Fruit fly (Drosophila melanogaster) whole organism, embryonic: ENCODE results near the gene CG5104.

Experiments
- Atf6 ChIP-seq: fragments of 200-800 bp; sonication (Bioruptor generic); IDR thresholded peaks from 2 replicates; pipeline ENCODE4 v1.3.6; 2022; ENCODE audit warnings: missing biosample characterization, missing genetic modification characterization
- B-H1 ChIP-seq: fragments of 200-800 bp; sonication (Bioruptor generic); IDR thresholded peaks from 3 replicates; pipeline ENCODE4 v1.3.6; 2022; ENCODE audit warnings: missing biosample characterization, missing genetic modification characterization
- Bteb2 ChIP-seq: fragments of 200-800 bp; sonication (Bioruptor generic); optimal IDR thresholded peaks from 2 replicates; lab custom pipeline; 2016; ENCODE audit warnings: missing biosample characterization, missing genetic modification characterization
- CG10209 ChIP-seq: fragments of 200-800 bp; sonication (Bioruptor generic); optimal IDR thresholded peaks from 3 replicates; lab custom pipeline; 2017; ENCODE audit warnings: missing biosample characterization, mild to moderate bottlenecking, missing genetic modification characterization, missing genetic modification reagents
- CG11085 ChIP-seq: fragments of 200-800 bp; sonication (Bioruptor generic); IDR thresholded peaks from 2 replicates; pipeline ENCODE4 v1.3.6; 2022; ENCODE audit warnings: missing biosample characterization, missing genetic modification characterization
- CG11695 ChIP-seq: fragments of 200-800 bp; sonication (Bioruptor generic); IDR thresholded peaks from 3 replicates; pipeline ENCODE4 v1.3.6; 2022; ENCODE audit warnings: missing biosample characterization, missing genetic modification characterization
- CG12155 ChIP-seq: fragments of 200-800 bp; sonication (Bioruptor generic); optimal IDR thresholded peaks from 3 replicates; lab custom pipeline; 2016; ENCODE audit warnings: missing biosample characterization, missing genetic modification characterization
- CG12219 ChIP-seq: fragments of 200-800 bp; sonication (Bioruptor generic); optimal IDR thresholded peaks from 3 replicates; lab custom pipeline; 2018; ENCODE audit warnings: missing biosample characterization, mild to moderate bottlenecking, missing genetic modification characterization
- CG12391 ChIP-seq: fragments of 200-800 bp; sonication (Bioruptor generic); optimal IDR thresholded peaks from 3 replicates; lab custom pipeline; 2018; ENCODE audit warnings: missing biosample characterization, mild to moderate bottlenecking, missing genetic modification characterization, moderate library complexity
- CG13894 ChIP-seq: fragments of 200-800 bp; sonication (Bioruptor generic); optimal IDR thresholded peaks from 3 replicates; lab custom pipeline; 2018; ENCODE audit warnings: missing biosample characterization, mild to moderate bottlenecking, missing genetic modification characterization, moderate library complexity
- CG15011 ChIP-seq: fragments of 200-800 bp; sonication (Bioruptor generic); optimal IDR thresholded peaks from 3 replicates; lab custom pipeline; 2018; ENCODE audit warnings: missing biosample characterization, mild to moderate bottlenecking, missing genetic modification characterization
- CG15479 ChIP-seq: fragments of 200-800 bp; sonication (Bioruptor generic); optimal IDR thresholded peaks from 3 replicates; lab custom pipeline; 2019; ENCODE audit warnings: missing biosample characterization, mild to moderate bottlenecking, missing genetic modification characterization, moderate library complexity
- CG16779 ChIP-seq: fragments of 200-800 bp; sonication (Bioruptor generic); IDR thresholded peaks from 2 replicates; pipeline ENCODE4 v1.3.6; 2022; ENCODE audit warnings: missing biosample characterization, missing genetic modification characterization
- CG17186 ChIP-seq: fragments of 200-800 bp; sonication (Bioruptor generic); optimal IDR thresholded peaks from 3 replicates; lab custom pipeline; 2017; ENCODE audit warnings: missing biosample characterization, missing genetic modification reagents, missing genetic modification characterization
- CG34376 ChIP-seq: fragments of 200-800 bp; sonication (Bioruptor generic); optimal IDR thresholded peaks from 2 replicates; lab custom pipeline; 2018; ENCODE audit warnings: missing biosample characterization, mild to moderate bottlenecking, missing genetic modification characterization
- CG34422 ChIP-seq: fragments of 200-800 bp; sonication (Bioruptor generic); IDR thresholded peaks from 3 replicates; pipeline ENCODE4 v1.3.6; 2022; ENCODE audit warnings: missing biosample characterization, missing genetic modification characterization
- CG6683 ChIP-seq: fragments of 200-800 bp; sonication (Bioruptor generic); optimal IDR thresholded peaks from 2 replicates; lab custom pipeline; 2017; ENCODE audit warnings: missing biosample characterization, mild to moderate bottlenecking, missing genetic modification characterization, missing genetic modification reagents
- CG7786 ChIP-seq: fragments of 200-800 bp; sonication (Bioruptor generic); optimal IDR thresholded peaks from 2 replicates; lab custom pipeline; 2016; ENCODE audit warnings: missing biosample characterization, missing genetic modification characterization
- CG9797 ChIP-seq: fragments of 200-800 bp; sonication (Bioruptor generic); optimal IDR thresholded peaks from 3 replicates; lab custom pipeline; 2018; ENCODE audit warnings: missing biosample characterization, mild to moderate bottlenecking, missing genetic modification characterization
- Dll ChIP-seq: fragments of 200-800 bp; sonication (Bioruptor generic); IDR thresholded peaks from 4 replicates; pipeline ENCODE4 v1.3.6; 2022; ENCODE audit warnings: missing biosample characterization, missing genetic modification characterization; ENCODE audit not compliant: partially characterized antibody
- Dref ChIP-seq: fragments of 200-800 bp; sonication (Bioruptor generic); IDR thresholded peaks from 2 replicates; pipeline ENCODE4 v1.3.6; 2022; ENCODE audit warnings: missing biosample characterization, missing genetic modification characterization
- E2f2 ChIP-seq: fragments of 200-800 bp; sonication (Bioruptor generic); IDR thresholded peaks from 2 replicates; pipeline ENCODE4 v1.3.6; 2022; ENCODE audit warnings: missing biosample characterization, missing genetic modification characterization
- Hey ChIP-seq: fragments of 200-800 bp; sonication (Bioruptor generic); optimal IDR thresholded peaks from 3 replicates; lab custom pipeline; 2018; ENCODE audit warnings: missing biosample characterization, mild to moderate bottlenecking, missing genetic modification characterization
- HmgZ ChIP-seq: fragments of 200-800 bp; sonication (Bioruptor generic); optimal IDR thresholded peaks from 2 replicates; lab custom pipeline; 2018; ENCODE audit warnings: missing biosample characterization, mild to moderate bottlenecking, missing genetic modification characterization
- Rx ChIP-seq: fragments of 200-800 bp; sonication (Bioruptor generic); IDR thresholded peaks from 2 replicates; pipeline ENCODE4 v1.3.6; 2022; ENCODE audit warnings: missing biosample characterization, missing genetic modification characterization
- Sox100B ChIP-seq: fragments of 200-800 bp; sonication (Bioruptor generic); optimal IDR thresholded peaks from 3 replicates; lab custom pipeline; 2018; ENCODE audit warnings: missing biosample characterization, mild to moderate bottlenecking, missing genetic modification characterization
- caup ChIP-seq: fragments of 200-800 bp; sonication (Bioruptor generic); optimal IDR thresholded peaks from 3 replicates; lab custom pipeline; 2017; ENCODE audit warnings: missing biosample characterization, mild to moderate bottlenecking, missing genetic modification characterization, moderate library complexity; ENCODE audit not compliant: severe bottlenecking
- chinmo ChIP-seq: fragments of 200-800 bp; sonication (Bioruptor generic); IDR thresholded peaks from 4 replicates; pipeline ENCODE4 v1.3.6; 2022; ENCODE audit warnings: missing biosample characterization, missing genetic modification characterization; ENCODE audit not compliant: partially characterized antibody
- crc ChIP-seq: fragments of 200-800 bp; sonication (Bioruptor generic); optimal IDR thresholded peaks from 2 replicates; lab custom pipeline; 2016; ENCODE audit warnings: missing biosample characterization, missing genetic modification characterization
- danr ChIP-seq: fragments of 200-800 bp; sonication (Bioruptor generic); IDR thresholded peaks from 2 replicates; pipeline ENCODE4 v1.3.6; 2022; ENCODE audit warnings: missing biosample characterization, missing genetic modification characterization
- dmrt99B ChIP-seq: fragments of 200-800 bp; sonication (Bioruptor generic); optimal IDR thresholded peaks from 2 replicates; lab custom pipeline; 2018; ENCODE audit warnings: missing biosample characterization, mild to moderate bottlenecking, missing genetic modification characterization, moderate library complexity
- ems ChIP-seq: fragments of 200-800 bp; sonication (Bioruptor generic); optimal IDR thresholded peaks from 3 replicates; lab custom pipeline; 2016; ENCODE audit warnings: missing biosample characterization, missing genetic modification characterization
- fd3F ChIP-seq: fragments of 200-800 bp; sonication (Bioruptor generic); optimal IDR thresholded peaks from 2 replicates; lab custom pipeline; 2018; ENCODE audit warnings: missing biosample characterization, mild to moderate bottlenecking, missing genetic modification characterization, moderate library complexity
- gce ChIP-seq: fragments of 200-800 bp; sonication (Bioruptor generic); IDR thresholded peaks from 3 replicates; pipeline ENCODE4 v1.3.6; 2022; ENCODE audit warnings: missing biosample characterization, missing genetic modification characterization
- gro ChIP-seq: fragments of 200-800 bp; sonication (Bioruptor generic); optimal IDR thresholded peaks from 2 replicates; lab custom pipeline; 2016; ENCODE audit warnings: missing biosample characterization, missing genetic modification characterization
- gsb ChIP-seq: fragments of 200-800 bp; sonication (Bioruptor generic); IDR thresholded peaks from 2 replicates; pipeline ENCODE4 v1.3.6; 2022; ENCODE audit warnings: missing biosample characterization, missing genetic modification characterization
- ham ChIP-seq: fragments of 200-800 bp; sonication (Bioruptor generic); IDR thresholded peaks from 2 replicates; pipeline ENCODE4 v1.3.6; 2022; ENCODE audit warnings: missing biosample characterization, missing genetic modification characterization
- hbn ChIP-seq: fragments of 200-800 bp; sonication (Bioruptor generic); IDR thresholded peaks from 2 replicates; pipeline ENCODE4 v1.3.6; 2022; ENCODE audit warnings: missing biosample characterization, missing genetic modification characterization; ENCODE audit not compliant: partially characterized antibody
- lab ChIP-seq: fragments of 200-800 bp; sonication (Bioruptor generic); optimal IDR thresholded peaks from 3 replicates; lab custom pipeline; 2017; ENCODE audit warnings: missing biosample characterization, missing genetic modification characterization, mild to moderate bottlenecking, moderate library complexity, missing genetic modification reagents
- mirr ChIP-seq: fragments of 200-800 bp; sonication (Bioruptor generic); optimal IDR thresholded peaks from 3 replicates; lab custom pipeline; 2018; ENCODE audit warnings: missing biosample characterization, mild to moderate bottlenecking, missing genetic modification characterization
- nerfin-1 ChIP-seq: fragments of 200-800 bp; sonication (Bioruptor generic); optimal IDR thresholded peaks from 3 replicates; lab custom pipeline; 2019; ENCODE audit warnings: missing biosample characterization, mild to moderate bottlenecking, missing genetic modification characterization, moderate library complexity
- oc ChIP-seq: fragments of 200-800 bp; sonication (Bioruptor generic); optimal IDR thresholded peaks from 2 replicates; lab custom pipeline; 2018; ENCODE audit warnings: missing biosample characterization, mild to moderate bottlenecking, missing genetic modification characterization, moderate library complexity
- pros ChIP-seq: fragments of 200-800 bp; sonication (Bioruptor generic); optimal IDR thresholded peaks from 3 replicates; lab custom pipeline; 2019; ENCODE audit warnings: missing biosample characterization, mild to moderate bottlenecking, missing genetic modification characterization, moderate library complexity
- slbo ChIP-seq: fragments of 200-800 bp; sonication (Bioruptor generic); IDR thresholded peaks from 2 replicates; pipeline ENCODE4 v1.3.6; 2022; ENCODE audit warnings: missing biosample characterization, missing genetic modification characterization
- vnd ChIP-seq: fragments of 200-800 bp; sonication (Bioruptor generic); IDR thresholded peaks from 3 replicates; pipeline ENCODE4 v1.3.6; 2022; ENCODE audit warnings: missing biosample characterization, missing genetic modification characterization; ENCODE audit not compliant: partially characterized antibody

Gene CG5104

DNA sequence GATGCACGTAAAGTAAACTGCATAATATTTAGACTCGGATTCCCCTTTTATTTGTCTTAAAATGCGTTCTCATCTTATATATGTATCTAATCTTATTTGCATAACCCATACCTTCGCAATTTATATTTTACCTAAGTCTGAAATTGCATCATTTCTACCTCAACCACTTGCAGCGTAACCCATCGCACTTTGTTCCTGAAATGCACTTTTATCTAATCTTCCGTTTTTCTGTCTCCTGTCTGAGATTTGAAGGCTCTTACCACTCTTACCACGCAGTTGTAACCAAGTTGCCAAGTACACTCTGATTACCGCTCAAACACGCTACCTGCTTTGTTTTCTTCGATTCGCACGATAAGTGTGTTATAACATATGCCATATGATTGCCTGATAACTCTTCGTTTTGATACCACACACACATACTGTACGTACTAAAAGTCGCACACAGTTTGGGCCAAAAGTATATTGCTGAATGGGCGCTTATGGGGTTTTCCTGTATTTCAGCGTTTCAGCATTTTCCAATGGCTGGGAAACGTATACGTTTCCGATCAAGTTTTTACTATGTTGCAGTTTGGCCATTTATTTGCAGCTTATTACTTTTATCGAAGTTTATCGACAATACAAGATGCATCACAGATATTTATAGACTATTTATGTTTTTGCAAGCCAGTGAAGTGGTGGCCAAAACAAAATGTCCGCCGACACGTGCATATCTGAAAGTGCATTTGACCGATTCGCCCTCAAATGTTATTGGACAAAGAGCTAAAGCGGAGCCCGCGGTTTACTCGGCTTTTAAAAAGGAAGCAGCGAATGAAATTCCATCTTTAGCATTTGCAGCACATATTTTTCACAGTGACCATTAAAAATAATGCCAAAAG lies 18.5 kb downstream of the CG5104 start (continued):
- no peak for TF ChIP-seq oc
- TF ChIP-seq CG12219 = no peak
- no peak for TF ChIP-seq CG6683 (GFP tag; lab: Kevin White, UChicago)
- TF ChIP-seq CG7786 = peak; percentile 8
- TF ChIP-seq CG34422 (GFP tag; lab: Robert Waterston, UW) = no peak
- TF ChIP-seq CG34376 = peak; percentile 27
- TF ChIP-seq Hey (tag; lab: Kevin White, UChicago) = peak; percentile 32
- TF ChIP-seq gro = peak; percentile 13
- TF ChIP-seq HmgZ (tag; lab: Kevin White, UChicago) = peak; percentile 16
- peak; percentile 57 for TF ChIP-seq CG15479 (GFP tag; lab: Kevin White, UChicago)
- TF ChIP-seq crc (GFP tag; lab: Kevin White, UChicago) = no peak
- no peak for TF ChIP-seq Dref
- TF ChIP-seq slbo (GFP tag; lab: Robert Waterston, UW) = 0 out of 2 replicates have a peak, but pooled peaks have one; percentile 38
- peak; percentile 5 for TF ChIP-seq caup (GFP tag; lab: Kevin White, UChicago)
- peak; percentile 89 for TF ChIP-seq mirr
- TF ChIP-seq ham (GFP tag; lab: Robert Waterston, UW) = 0 out of 2 replicates have a peak, but pooled peaks have one; percentile 6

DNA sequence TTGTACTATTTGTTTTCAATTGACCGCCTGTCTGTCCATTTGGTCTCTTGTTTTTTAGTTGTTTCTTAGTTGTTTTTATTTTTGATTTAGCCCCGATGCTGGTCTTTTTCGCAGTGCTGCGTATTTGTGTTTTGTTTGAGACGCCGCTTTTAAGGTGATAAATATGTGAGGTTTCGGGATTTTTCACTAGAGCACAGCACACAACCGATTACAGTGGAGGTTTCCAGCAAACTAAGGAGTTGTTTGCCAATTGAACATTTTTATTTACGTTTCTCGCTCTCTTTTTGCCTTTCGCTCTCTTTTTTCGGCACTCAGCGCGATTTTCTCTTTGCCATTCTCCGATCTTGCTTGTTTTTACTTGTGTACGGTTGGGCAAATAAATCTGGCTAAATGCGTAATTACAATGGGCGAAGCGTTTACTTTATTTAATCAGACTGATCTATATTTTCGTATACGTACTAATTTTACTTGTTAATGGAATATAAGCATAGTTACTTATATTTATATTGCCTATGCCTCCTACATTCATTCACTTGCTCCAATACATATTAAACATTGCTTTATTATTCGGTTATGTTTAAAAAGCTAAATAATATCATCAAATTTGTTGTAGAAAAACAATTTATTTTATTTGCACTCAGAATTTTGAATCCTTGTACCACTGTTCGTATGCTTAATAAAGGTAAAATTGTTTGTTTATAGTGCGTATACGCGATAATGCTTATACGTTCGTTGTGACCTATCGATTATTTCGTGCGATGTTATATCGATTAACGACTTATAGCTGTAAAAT lies 19.6 kb downstream of the CG5104 start, which contains the start of gene Rcd2:
Rcd2 (minus strand) TSS at position 236 of the 793 bp plus-strand sequence.
- TF ChIP-seq CG9797 (GFP tag; lab: Kevin White, UChicago) (no peak), CG15011 (GFP tag; lab: Kevin White, UChicago) (peak; percentile 78), gce (GFP tag; lab: Robert Waterston, UW) (no peak; the same call in 2 of the 3 replicates), CG11695 (GFP tag; lab: Robert Waterston, UW) (peak; percentile 75), B-H1 (GFP tag; lab: Robert Waterston, UW) (peak; percentile 60), chinmo (peak; percentile 81; the same call in 3 of the 4 replicates), Atf6 (GFP tag; lab: Robert Waterston, UW) (peak; percentile 86), hbn (GFP tag; lab: Robert Waterston, UW) (peak; percentile 90), CG13894 (tag; lab: Kevin White, UChicago) (peak; percentile 91), CG11085 (GFP tag; lab: Robert Waterston, UW) (peak; percentile 47; the same call in 1 of the 2 replicates), Dll (GFP tag; lab: Robert Waterston, UW) (peak; percentile 90), nerfin-1 (tag; lab: Kevin White, UChicago) (peak; percentile 66), fd3F (GFP tag; lab: Kevin White, UChicago) (peak; percentile 84), CG12391 (tag; lab: Kevin White, UChicago) (peak; percentile 86), CG12155 (peak; percentile 38), dmrt99B (peak; percentile 90), Sox100B (peak; percentile 90), danr (GFP tag; lab: Robert Waterston, UW) (peak; percentile 57; the same call in 1 of the 2 replicates), CG10209 (GFP tag; lab: Kevin White, UChicago) (peak; percentile 79), lab (peak; percentile 94), CG17186 (peak; percentile 7), ems (GFP tag; lab: Kevin White, UChicago) (peak; percentile 64), gsb (GFP tag; lab: Robert Waterston, UW) (peak; percentile 31; the same call in 1 of the 2 replicates), CG16779 (GFP tag; lab: Robert Waterston, UW) (0 out of 2 replicates have a peak, but pooled peaks have one; percentile 3), E2f2 (no peak), vnd (peak; percentile 83), crc (GFP tag; lab: Kevin White, UChicago) (peak; percentile 44), Rx (GFP tag; lab: Robert Waterston, UW) (peak; percentile 43; the same call in 1 of the 2 replicates), Bteb2 (GFP tag; lab: Kevin White, UChicago) (peak; percentile 66), pros (GFP tag; lab: Kevin White, UChicago) (peak; percentile 2)
